Worm (Caenorhabditis elegans): ENCODE measurements around the gene Y38F1A.1.

ce11 chrII:12954670-12955069 is at the start of gene Y38F1A.1, which contains the start of gene Y38F1A.2:
- TF ChIP-seq mel-28 (tag; optimal IDR thresholded peaks at IDR 0.05; ENCODE audit: borderline replicate concordance) (no peak), let-526 (GFP tag; IDR thresholded peaks at IDR 0.05) (no peak), dpl-1 (GFP tag; optimal IDR thresholded peaks at IDR 0.05) (no peak), sdz-38 (tag; optimal IDR thresholded peaks at IDR 0.05) (no peak), aptf-2 (GFP tag; conservative IDR thresholded peaks at IDR 0.05) (no peak), die-1 (tag; optimal IDR thresholded peaks at IDR 0.05) (no peak), F22D6.2 (tag; optimal IDR thresholded peaks at IDR 0.05) (no peak), B0261.1 (tag; optimal IDR thresholded peaks at IDR 0.05) (no peak), tlf-1 (GFP tag; optimal IDR thresholded peaks at IDR 0.05) (no peak), pha-4 (tag; optimal IDR thresholded peaks at IDR 0.05) (no peak), lin-35 (GFP tag; optimal IDR thresholded peaks at IDR 0.05) (no peak), unc-62 (GFP tag; optimal IDR thresholded peaks at IDR 0.05) (no peak), akir-1 (GFP tag; optimal IDR thresholded peaks at IDR 0.05) (no peak), T07F8.4 (tag; optimal IDR thresholded peaks at IDR 0.05) (no peak)

All from whole organism, young adult.